Fruit fly (Drosophila melanogaster) whole organism, larva: ENCODE measurements around the gene ATPsynepsilonL.

Experiments used
- noc ChIP-seq: fragments of 200-800 bp; sonication (Bioruptor generic); optimal IDR thresholded peaks from 3 replicates; lab custom pipeline; 2019; ENCODE audit warnings: missing biosample characterization, mild to moderate bottlenecking, missing genetic modification characterization, moderate library complexity

ATPsynepsilonL gene

DNA sequence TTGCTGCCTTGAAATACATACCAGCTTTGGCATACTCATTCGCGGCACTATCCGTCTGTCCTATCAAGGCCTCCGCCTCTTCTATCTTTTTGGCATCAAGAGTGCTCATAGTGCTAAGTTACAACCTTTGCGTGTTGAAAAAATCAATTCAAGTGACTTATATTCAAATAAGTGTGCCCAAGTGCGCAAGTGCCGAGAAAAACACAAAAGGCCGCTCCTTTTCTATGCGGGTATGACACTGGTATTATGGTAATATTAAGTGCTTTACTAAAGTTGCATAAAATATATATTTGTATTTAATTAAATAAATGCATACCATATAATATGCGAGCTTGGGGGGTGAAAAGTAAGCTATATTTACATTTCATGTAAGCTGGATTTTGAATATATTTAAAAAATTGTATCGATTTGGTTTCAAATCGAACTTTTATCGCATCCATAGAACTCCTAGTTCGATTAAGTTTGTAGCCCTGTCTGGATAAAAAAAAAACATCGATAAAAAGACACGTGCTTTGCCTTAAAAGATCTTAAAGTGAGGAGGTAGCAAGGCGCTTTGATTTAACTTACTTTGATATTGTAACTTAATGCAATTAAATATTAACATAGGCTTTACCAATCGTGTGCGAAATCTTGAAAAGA is at the start of gene ATPsynepsilonL, which contains the start of gene gammaSnap2:
Gene ATPsynepsilonL (plus strand): TSS at position 508 of the 639 bp plus-strand sequence.
Gene gammaSnap2 (minus strand): TSS at position 135 of the 639 bp plus-strand sequence.
- no peak for TF ChIP-seq noc (tag; lab: Kevin White, UChicago)

dm6 chr3R:10075323-10075788 is 46.2 kb upstream of the ATPsynepsilonL start, which contains the start of gene Alp13:
TSS of gene Alp13 (minus strand) at chr3R:10075373.
- no peak for TF ChIP-seq noc (tag; lab: Kevin White, UChicago)

dm6 chr3R:10076665-10077064 is 44.9 kb upstream of the ATPsynepsilonL start:
- no peak for TF ChIP-seq noc (tag; lab: Kevin White, UChicago)

dm6 chr3R:10078468-10079143 is 43.0 kb upstream of the ATPsynepsilonL start:
- no peak for TF ChIP-seq noc (tag; lab: Kevin White, UChicago)

DNA sequence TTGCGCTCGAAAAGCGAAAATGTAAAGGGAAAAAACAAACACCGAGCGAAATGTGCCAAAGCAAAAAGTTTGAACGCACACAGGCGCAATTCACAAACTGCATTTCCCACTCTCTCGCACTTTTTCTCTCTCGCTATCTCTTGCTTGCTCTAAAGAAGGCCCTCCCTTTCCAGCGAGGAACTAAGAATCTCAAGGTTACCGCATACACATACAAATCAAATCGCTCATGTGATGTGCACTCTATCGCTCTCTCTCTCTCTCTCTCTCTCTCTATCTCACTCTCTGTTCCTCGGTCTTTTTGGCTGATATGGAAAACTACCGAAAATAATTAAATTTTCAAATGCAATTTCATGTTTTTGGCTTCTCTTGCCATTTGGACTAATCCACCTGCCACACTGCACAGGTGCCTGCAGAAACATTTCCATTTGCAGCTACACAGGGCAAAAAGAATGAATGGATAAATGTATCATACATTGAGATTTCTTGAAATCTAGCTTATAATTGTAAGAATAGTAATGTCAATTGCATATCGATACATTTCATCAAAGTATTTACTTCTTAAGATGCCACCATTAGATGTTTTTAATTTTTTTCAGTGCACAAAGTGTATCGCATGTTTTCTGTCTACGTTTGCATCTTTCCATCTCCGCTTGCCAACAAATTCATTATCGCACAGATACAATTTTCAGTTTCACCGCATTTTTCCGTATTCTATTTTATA is 42.1 kb upstream of the ATPsynepsilonL start:
- no peak for TF ChIP-seq noc (tag; lab: Kevin White, UChicago)

DNA sequence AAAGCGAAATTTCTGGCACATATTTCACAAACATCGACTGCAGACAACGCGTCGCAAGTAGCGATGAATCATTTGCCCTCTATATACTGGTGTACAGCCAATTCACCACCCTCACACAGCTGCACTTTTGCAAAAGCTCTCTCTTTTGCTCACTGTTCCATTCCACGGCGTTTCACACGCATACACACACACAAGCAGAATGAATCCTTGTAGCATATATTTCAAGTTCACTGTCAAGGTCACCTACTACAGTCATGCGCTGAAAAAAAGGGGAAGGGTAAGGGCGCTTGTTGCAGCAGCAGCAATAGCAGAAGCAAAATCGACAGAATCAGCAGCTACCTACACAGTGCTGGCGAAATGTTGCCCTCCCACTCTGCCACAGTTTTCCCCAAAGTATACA is 40.9 kb upstream of the ATPsynepsilonL start:
- TF ChIP-seq noc (tag; lab: Kevin White, UChicago), result no peak

DNA sequence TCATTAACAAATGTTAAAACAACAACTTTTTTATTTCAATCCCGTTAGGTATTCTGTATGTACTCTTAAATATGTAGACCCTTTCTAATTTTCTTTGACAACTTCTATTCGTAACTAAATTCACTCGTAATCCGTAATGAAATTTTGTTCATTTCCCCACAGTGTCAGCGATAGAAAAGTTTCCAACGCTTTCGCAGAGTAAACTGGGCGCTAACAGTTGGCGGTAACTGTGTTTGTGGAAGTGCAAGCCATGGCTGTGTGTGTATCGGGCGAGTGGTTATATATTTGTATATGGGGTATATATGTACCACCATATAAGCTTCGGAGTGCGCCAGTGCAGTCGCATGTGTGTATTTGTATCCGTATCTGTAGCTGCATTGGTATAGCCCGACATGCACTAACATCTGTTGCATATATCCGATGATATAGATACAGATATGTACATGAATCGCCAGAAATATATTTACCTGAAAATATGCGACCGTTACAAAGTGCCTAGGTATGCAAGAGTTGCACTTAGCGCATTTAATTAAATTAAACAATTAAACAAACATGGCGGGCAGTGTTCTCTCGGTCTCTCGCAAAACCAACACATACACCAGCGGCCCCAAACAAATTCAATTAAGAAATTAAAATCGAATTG is 40.0 kb upstream of the ATPsynepsilonL start:
- no peak for TF ChIP-seq noc (tag; lab: Kevin White, UChicago)

dm6 chr3R:10082549-10083075 is 39.0 kb upstream of the ATPsynepsilonL start:
- TF ChIP-seq noc (tag; lab: Kevin White, UChicago), result no peak

dm6 chr3R:10083077-10083476 is 38.5 kb upstream of the ATPsynepsilonL start:
- TF ChIP-seq noc (tag; lab: Kevin White, UChicago), result no peak

dm6 chr3R:10084179-10084647 is 37.4 kb upstream of the ATPsynepsilonL start:
- TF ChIP-seq noc (tag; lab: Kevin White, UChicago), result no peak

- TF ChIP-seq noc (tag; lab: Kevin White, UChicago), result peak; percentile 93
Observed at dm6 chr3R:10084914-10085313, 36.7 kb upstream of the ATPsynepsilonL start.

dm6 chr3R:10086222-10086621 is 35.4 kb upstream of the ATPsynepsilonL start:
- TF ChIP-seq noc (tag; lab: Kevin White, UChicago), result no peak

DNA sequence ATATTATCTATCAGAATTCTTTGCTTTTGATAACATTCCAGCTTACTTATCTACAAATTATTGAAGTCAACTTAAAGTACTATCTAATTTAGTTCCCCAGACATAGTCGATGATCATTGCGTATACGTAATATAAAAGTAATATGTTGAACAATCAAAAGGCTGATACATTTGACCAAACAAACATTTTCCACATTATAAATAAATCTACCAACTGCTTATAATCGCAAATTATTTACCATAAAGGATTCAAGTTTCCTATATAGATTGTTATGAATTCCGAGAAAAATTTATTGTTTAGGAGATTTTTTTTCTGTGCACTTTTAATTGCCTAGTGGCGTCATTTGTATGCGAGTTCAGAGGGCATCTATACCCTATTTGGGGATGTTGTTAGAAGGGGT is 34.9 kb upstream of the ATPsynepsilonL start:
- no peak for TF ChIP-seq noc (tag; lab: Kevin White, UChicago)

dm6 chr3R:10087206-10087927 is 34.2 kb upstream of the ATPsynepsilonL start:
- peak; percentile 77 for TF ChIP-seq noc (tag; lab: Kevin White, UChicago)
